Fruit fly (Drosophila melanogaster): Measurements from ENCODE around the gene Vha68-2.
A peak's percentile ranks its signal among the peaks of the same experiment; 100 is the strongest.

Vha68-2 gene

dm6 chr2L:13018992-13019484 lies 44.9 kb downstream of the Vha68-2 start, which contains the start of gene Ube4B (continued):
- TF ChIP-seq Doc3 (GFP tag; IDR thresholded peaks at IDR 0.05; ENCODE audit: partially characterized antibody) (peak; percentile 71), CG7372 (GFP tag; IDR thresholded peaks at IDR 0.05) (peak; percentile 49; the same call in 1 of the 2 replicates), CTCF (GFP tag; optimal IDR thresholded peaks at IDR 0.05) (no peak), onecut (GFP tag; IDR thresholded peaks at IDR 0.05) (peak; percentile 56), Opbp (GFP tag; IDR thresholded peaks at IDR 0.05; ENCODE audit: partially characterized antibody) (peak; percentile 85), CG15601 (tag; optimal IDR thresholded peaks at IDR 0.05) (no peak), NK7.1 (GFP tag; optimal IDR thresholded peaks at IDR 0.05) (peak; percentile 54), GATAe (GFP tag; conservative IDR thresholded peaks at IDR 0.05) (no peak), CG5953 (GFP tag; IDR thresholded peaks at IDR 0.05) (no peak), wek (GFP tag; optimal IDR thresholded peaks at IDR 0.05) (no peak), trh (GFP tag; optimal IDR thresholded peaks at IDR 0.05) (peak; percentile 9), gem (tag; optimal IDR thresholded peaks at IDR 0.05) (no peak), CG16863 (GFP tag; optimal IDR thresholded peaks at IDR 0.05) (peak; percentile 63), CG17361 (GFP tag; IDR thresholded peaks at IDR 0.05) (no peak), unc-4 (GFP tag; IDR thresholded peaks at IDR 0.05; ENCODE audit: partially characterized antibody) (peak; percentile 83), ranshi (GFP tag; IDR thresholded peaks at IDR 0.05) (peak; percentile 73), CG3847 (GFP tag; IDR thresholded peaks at IDR 0.05) (peak; percentile 85), CG10147 (GFP tag; optimal IDR thresholded peaks at IDR 0.05) (no peak), sima (GFP tag; optimal IDR thresholded peaks at IDR 0.05) (no peak), CG30020 (tag; optimal IDR thresholded peaks at IDR 0.05) (peak; percentile 71), CG4328 (GFP tag; optimal IDR thresholded peaks at IDR 0.05) (no peak), Fer3 (tag; optimal IDR thresholded peaks at IDR 0.05) (no peak), slbo (GFP tag; IDR thresholded peaks at IDR 0.05) (peak; percentile 87), sug (tag; optimal IDR thresholded peaks at IDR 0.05) (peak; percentile 74), CG10267 (tag; optimal IDR thresholded peaks at IDR 0.05) (no peak), CG6654 (GFP tag; optimal IDR thresholded peaks at IDR 0.05) (no peak), CG15479 (GFP tag; optimal IDR thresholded peaks at IDR 0.05) (no peak), salm (tag; optimal IDR thresholded peaks at IDR 0.05) (no peak), pho (GFP tag; optimal IDR thresholded peaks at IDR 0.05) (peak; percentile 81), oc (tag; optimal IDR thresholded peaks at IDR 0.05) (no peak), Rx (GFP tag; IDR thresholded peaks at IDR 0.05) (peak; percentile 53; the same call in 1 of the 2 replicates), CG17186 (GFP tag; optimal IDR thresholded peaks at IDR 0.05) (peak; percentile 67), CG18476 (GFP tag; optimal IDR thresholded peaks at IDR 0.05) (no peak), nmo (GFP tag; optimal IDR thresholded peaks at IDR 0.05) (peak; percentile 76), CG11695 (GFP tag; IDR thresholded peaks at IDR 0.05) (0 out of 3 replicates have a peak, but pooled peaks have one; percentile 12), lola (GFP tag; optimal IDR thresholded peaks at IDR 0.05) (no peak), CG1832 (GFP tag; optimal IDR thresholded peaks at IDR 0.05) (no peak), CG12219 (GFP tag; optimal IDR thresholded peaks at IDR 0.05) (no peak), abd-A (tag; optimal IDR thresholded peaks at IDR 0.05) (no peak), ATbp (GFP tag; optimal IDR thresholded peaks at IDR 0.05) (no peak), Atf-2 (GFP tag; optimal IDR thresholded peaks at IDR 0.05) (no peak), Hr39 (optimal IDR thresholded peaks at IDR 0.05) (no peak), CG14014 (GFP tag; IDR thresholded peaks at IDR 0.05) (peak; percentile 66), Dek (tag; optimal IDR thresholded peaks at IDR 0.05) (no peak), psq (GFP tag; optimal IDR thresholded peaks at IDR 0.05) (peak; percentile 0), nau (GFP tag; optimal IDR thresholded peaks at IDR 0.05) (no peak), ssp (GFP tag; IDR thresholded peaks at IDR 0.05) (peak; percentile 41; the same call in 1 of the 2 replicates), CHES-1-like (GFP tag; optimal IDR thresholded peaks at IDR 0.05) (peak; percentile 92), phol (tag; optimal IDR thresholded peaks at IDR 0.05) (peak; percentile 60), tx (GFP tag; optimal IDR thresholded peaks at IDR 0.05) (peak; percentile 56), Trl (optimal IDR thresholded peaks at IDR 0.05) (no peak), Trl (GFP tag; optimal IDR thresholded peaks at IDR 0.05) (peak; percentile 61)

Measured in whole organism, embryonic.